Worm (Caenorhabditis elegans) whole organism, young adult: Measurements from ENCODE around the gene spin-1.

Experiments
- B0019.2 ChIP-seq: fragments of 200-800 bp; sonication (Bioruptor generic); conservative IDR thresholded peaks from 2 replicates; pipeline ENCODE4 v1.3.6; 2022; ENCODE audit warnings: missing genetic modification reagents, missing genetic modification characterization, missing compliant biosample characterization
- B0035.1 ChIP-seq: sonication (generic microtip); optimal IDR thresholded peaks from 2 replicates; lab custom pipeline; 2016; ENCODE audit warnings: missing genetic modification characterization, mild to moderate bottlenecking, missing compliant biosample characterization, missing genotype, missing genetic modification reagents
- B0336.3 ChIP-seq: fragments of 200-800 bp; sonication (Bioruptor generic); IDR thresholded peaks from 2 replicates; pipeline ENCODE4 v1.3.6; 2022; ENCODE audit warnings: missing genetic modification characterization, missing compliant biosample characterization
- C06A6.2 ChIP-seq: fragments of 200-800 bp; sonication (Bioruptor generic); conservative IDR thresholded peaks from 2 replicates; pipeline ENCODE4 v1.3.6; 2022; ENCODE audit warnings: missing genetic modification characterization, missing compliant biosample characterization
- D2030.7 ChIP-seq: fragments of 200-800 bp; sonication (Bioruptor generic); IDR thresholded peaks from 2 replicates; pipeline ENCODE4 v1.3.6; 2022; ENCODE audit warnings: missing genetic modification reagents, missing genetic modification characterization, missing compliant biosample characterization
- F37B4.10 ChIP-seq: fragments of 200-800 bp; sonication (Bioruptor generic); IDR thresholded peaks from 2 replicates; pipeline ENCODE4 v1.3.6; 2022; ENCODE audit warnings: missing genetic modification characterization, missing compliant biosample characterization
- T07F8.4 ChIP-seq: sonication (generic microtip); optimal IDR thresholded peaks from 2 replicates; lab custom pipeline; 2016; ENCODE audit warnings: mild to moderate bottlenecking, missing genetic modification characterization, moderate library complexity, missing compliant biosample characterization
- Y53F4B.3 ChIP-seq: fragments of 200-800 bp; sonication (Bioruptor generic); IDR thresholded peaks from 2 replicates; pipeline ENCODE4 v1.3.6; 2022; ENCODE audit warnings: missing genetic modification reagents, missing genetic modification characterization, missing compliant biosample characterization
- ama-1 ChIP-seq, 3 experiments: fragments of 150-350 bp in 1 of 3; sonication (generic microtip) in 2 of 3; optimal IDR thresholded peaks; 2 replicates each; lab custom pipeline; 2014 to 2018; ENCODE audit warnings: missing biosample characterization in 2 of 3, missing genetic modification characterization in 2 of 3, missing genetic modification reagents in 2 of 3
- aptf-2 ChIP-seq: fragments of 200-800 bp; sonication (Bioruptor generic); conservative IDR thresholded peaks from 2 replicates; pipeline ENCODE4 v1.3.6; 2022; ENCODE audit warnings: missing genetic modification reagents, missing genetic modification characterization, missing compliant biosample characterization
- atf-7 ChIP-seq: sonication (generic microtip); optimal IDR thresholded peaks from 2 replicates; lab custom pipeline; 2017; ENCODE audit warnings: mild to moderate bottlenecking, missing genetic modification characterization, missing compliant biosample characterization
- cebp-1 ChIP-seq, 2 experiments: fragments of 200-800 bp in 1 of 2; sonication (Bioruptor generic) in 1 of 2; sonication (generic microtip) in 1 of 2; IDR thresholded peaks in 1 of 2; optimal IDR thresholded peaks in 1 of 2; 2 replicates each; pipeline versions ENCODE4 v1.3.6 to Lab custom; 2017 to 2022; ENCODE audit warnings: missing compliant biosample characterization in 2 of 2, missing genetic modification characterization in 2 of 2, mild to moderate bottlenecking in 1 of 2, missing genetic modification reagents in 1 of 2, moderate library complexity in 1 of 2
- cebp-2 ChIP-seq: fragments of 200-800 bp; sonication (Bioruptor generic); IDR thresholded peaks from 2 replicates; pipeline ENCODE4 v1.3.6; 2022; ENCODE audit warnings: missing genetic modification characterization, missing compliant biosample characterization
- ceh-100 ChIP-seq: fragments of 200-800 bp; sonication (Bioruptor generic); IDR thresholded peaks from 2 replicates; pipeline ENCODE4 v1.3.6; 2022; ENCODE audit warnings: missing genetic modification reagents, missing genetic modification characterization, missing compliant biosample characterization
- ceh-27 ChIP-seq: fragments of 200-800 bp; sonication (Bioruptor generic); optimal IDR thresholded peaks from 2 replicates; lab custom pipeline; 2018; ENCODE audit warnings: mild to moderate bottlenecking, missing genetic modification characterization, moderate library complexity, missing compliant biosample characterization
- chd-7 ChIP-seq: sonication (generic microtip); optimal IDR thresholded peaks from 2 replicates; lab custom pipeline; 2016; ENCODE audit warnings: mild to moderate bottlenecking, missing genetic modification characterization, moderate library complexity, missing compliant biosample characterization
- die-1 ChIP-seq: sonication (generic microtip); optimal IDR thresholded peaks from 2 replicates; lab custom pipeline; 2016; ENCODE audit warnings: missing genotype, mild to moderate bottlenecking, missing genetic modification characterization, missing compliant biosample characterization
- dox-1 ChIP-seq: fragments of 200-800 bp; sonication (Bioruptor generic); IDR thresholded peaks from 2 replicates; pipeline ENCODE4 v1.3.6; 2022; ENCODE audit warnings: missing genetic modification reagents, missing genetic modification characterization, missing compliant biosample characterization
- efl-1 ChIP-seq: fragments of 150-350 bp; optimal IDR thresholded peaks from 2 replicates; lab custom pipeline; 2014; ENCODE audit warnings: missing biosample characterization, missing genetic modification reagents, missing genetic modification characterization
- egrh-3 ChIP-seq: fragments of 200-800 bp; sonication (Bioruptor generic); IDR thresholded peaks from 2 replicates; pipeline ENCODE4 v1.3.6; 2022; ENCODE audit warnings: missing genetic modification reagents, missing genetic modification characterization, missing compliant biosample characterization
- fkh-3 ChIP-seq: sonication (generic microtip); optimal IDR thresholded peaks from 2 replicates; lab custom pipeline; 2016; ENCODE audit warnings: mild to moderate bottlenecking, missing genetic modification characterization, missing compliant biosample characterization
- hmg-1.2 ChIP-seq: fragments of 200-800 bp; sonication (Bioruptor generic); IDR thresholded peaks from 2 replicates; pipeline ENCODE4 v1.3.6; 2022; ENCODE audit warnings: missing genetic modification reagents, missing genetic modification characterization, missing compliant biosample characterization
- lag-1 ChIP-seq: fragments of 200-800 bp; sonication (Bioruptor generic); IDR thresholded peaks from 2 replicates; pipeline ENCODE4 v1.3.6; 2022; ENCODE audit warnings: missing genetic modification reagents, missing genetic modification characterization, missing compliant biosample characterization
- let-526 ChIP-seq: fragments of 200-800 bp; sonication (Bioruptor generic); IDR thresholded peaks from 2 replicates; pipeline ENCODE4 v1.3.6; 2022; ENCODE audit warnings: missing genetic modification reagents, missing genetic modification characterization, missing compliant biosample characterization
- let-607 ChIP-seq, 2 experiments: fragments of 200-800 bp in 1 of 2; sonication (Bioruptor generic) in 1 of 2; sonication (generic microtip) in 1 of 2; optimal IDR thresholded peaks; 2 replicates each; lab custom pipeline; 2016 to 2018; ENCODE audit warnings: mild to moderate bottlenecking in 2 of 2, missing compliant biosample characterization in 2 of 2, missing genetic modification characterization in 2 of 2, moderate library complexity in 2 of 2, missing genotype in 1 of 2
- mel-28 ChIP-seq: sonication (generic microtip); optimal IDR thresholded peaks from 2 replicates; lab custom pipeline; 2016; ENCODE audit warnings: borderline replicate concordance, mild to moderate bottlenecking, missing genetic modification characterization, missing compliant biosample characterization
- nhr-179 ChIP-seq: sonication (generic microtip); optimal IDR thresholded peaks from 2 replicates; lab custom pipeline; 2016; ENCODE audit warnings: mild to moderate bottlenecking, missing genetic modification characterization, missing compliant biosample characterization
- nhr-80 ChIP-seq: sonication (generic microtip); optimal IDR thresholded peaks from 2 replicates; lab custom pipeline; 2016; ENCODE audit warnings: missing genetic modification characterization, missing compliant biosample characterization
- pha-4 ChIP-seq: fragments of 150-350 bp; sonication (generic microtip); optimal IDR thresholded peaks from 2 replicates; lab custom pipeline; 2014; ENCODE audit warnings: missing biosample characterization, missing genetic modification reagents, missing genetic modification characterization
- repo-1 ChIP-seq: sonication (generic microtip); optimal IDR thresholded peaks from 2 replicates; lab custom pipeline; 2017; ENCODE audit warnings: mild to moderate bottlenecking, missing genetic modification characterization, missing compliant biosample characterization
- rpc-1 ChIP-seq, 2 experiments: fragments of 150-350 bp in 1 of 2; sonication (generic microtip) in 1 of 2; optimal IDR thresholded peaks; 2 replicates each; lab custom pipeline; 2014 to 2018; ENCODE audit warnings: missing biosample characterization in 1 of 2, missing genetic modification characterization in 1 of 2, missing genetic modification reagents in 1 of 2, missing genotype in 1 of 2
- snpc-1.1 ChIP-seq: sonication (generic microtip); optimal IDR thresholded peaks from 2 replicates; lab custom pipeline; 2017; ENCODE audit warnings: missing genetic modification characterization, mild to moderate bottlenecking, missing compliant biosample characterization, antibody characterized with exemption, moderate library complexity, missing genotype, missing genetic modification reagents; ENCODE audit not compliant: insufficient read depth
- tlf-1 ChIP-seq: fragments of 200-800 bp; sonication (Bioruptor generic); optimal IDR thresholded peaks from 2 replicates; lab custom pipeline; 2018; ENCODE audit warnings: mild to moderate bottlenecking, missing genetic modification characterization, missing compliant biosample characterization
- unc-130 ChIP-seq: sonication (generic microtip); optimal IDR thresholded peaks from 2 replicates; lab custom pipeline; 2016; ENCODE audit warnings: missing genetic modification reagents, missing genetic modification characterization, missing compliant biosample characterization
- unc-62 ChIP-seq: fragments of 150-350 bp; optimal IDR thresholded peaks from 2 replicates; lab custom pipeline; 2014; ENCODE audit warnings: missing biosample characterization, missing genetic modification reagents, missing genetic modification characterization
- xnd-1 ChIP-seq: sonication (generic microtip); optimal IDR thresholded peaks from 2 replicates; lab custom pipeline; 2016; ENCODE audit warnings: missing genotype, missing genetic modification reagents, missing genetic modification characterization, missing compliant biosample characterization
- ztf-25 ChIP-seq: fragments of 200-800 bp; sonication (Bioruptor generic); IDR thresholded peaks from 2 replicates; pipeline ENCODE4 v1.3.6; 2022; ENCODE audit warnings: missing genetic modification reagents, missing genetic modification characterization, missing compliant biosample characterization

spin-1 gene

ce11 chrV:12150607-12151006 is 35.8 kb downstream of the spin-1 start, which contains the start of gene che-11:
che-11 (minus strand) TSS chrV:12150707.
- TF ChIP-seq atf-7 (no peak), nhr-179 (tag; lab: Kevin White, UChicago) (no peak), tlf-1 (no peak), unc-62 (GFP tag; lab: Kevin White, UChicago) (no peak), unc-130 (GFP tag; lab: Kevin White, UChicago) (no peak), C06A6.2 (GFP tag; lab: Robert Waterston, UW) (no peak), ceh-27 (no peak), lag-1 (GFP tag; lab: Robert Waterston, UW) (no peak), aptf-2 (no peak), F37B4.10 (GFP tag; lab: Robert Waterston, UW) (no peak), xnd-1 (tag; lab: Kevin White, UChicago) (no peak), nhr-80 (tag; lab: Kevin White, UChicago) (no peak), let-607 (tag; optimal IDR thresholded peaks at IDR 0.05; lab: Kevin White, UChicago) (no peak), Y53F4B.3 (GFP tag; lab: Robert Waterston, UW) (no peak), efl-1 (no peak), ceh-100 (GFP tag; lab: Robert Waterston, UW) (no peak), ama-1 (optimal IDR thresholded peaks at IDR 0.05; lab: Kevin White, UChicago) (no peak), ama-1 (GFP tag; optimal IDR thresholded peaks at IDR 0.05; lab: Kevin White, UChicago) (no peak), egrh-3 (GFP tag; lab: Robert Waterston, UW) (no peak), pha-4 (tag; lab: Kevin White, UChicago) (no peak)

ce11 chrV:12152857-12153256 is 38.1 kb downstream of the spin-1 start, which contains the start of gene C27A7.8:
C27A7.8 (plus strand) TSS chrV:12153157.
- TF ChIP-seq Y53F4B.3 (GFP tag; lab: Robert Waterston, UW): no peak
- TF ChIP-seq dox-1: no peak
- no peak for TF ChIP-seq die-1
- TF ChIP-seq cebp-1 (GFP tag; IDR thresholded peaks at IDR 0.05; lab: Robert Waterston, UW): no peak
- no peak for TF ChIP-seq cebp-1 (tag; optimal IDR thresholded peaks at IDR 0.05; lab: Kevin White, UChicago)
- no peak for TF ChIP-seq ztf-25
- no peak for TF ChIP-seq D2030.7 (GFP tag; lab: Robert Waterston, UW)
- no peak for TF ChIP-seq T07F8.4
- TF ChIP-seq let-526: no peak
- no peak for TF ChIP-seq repo-1
- no peak for TF ChIP-seq lag-1 (GFP tag; lab: Robert Waterston, UW)
- no peak for TF ChIP-seq fkh-3
- no peak for TF ChIP-seq B0336.3 (GFP tag; lab: Robert Waterston, UW)
- TF ChIP-seq B0035.1 (tag; lab: Kevin White, UChicago): no peak
- TF ChIP-seq cebp-2 (GFP tag; lab: Robert Waterston, UW): no peak
- TF ChIP-seq snpc-1.1: no peak
- no peak for TF ChIP-seq hmg-1.2
- TF ChIP-seq, all 124 proteins: peak for 0

- TF ChIP-seq chd-7 (tag; lab: Kevin White, UChicago): no peak
- no peak for TF ChIP-seq mel-28
- TF ChIP-seq B0019.2: no peak
- no peak for TF ChIP-seq rpc-1 (optimal IDR thresholded peaks at IDR 0.05; lab: Kevin White, UChicago)
- no peak for TF ChIP-seq rpc-1 (tag; optimal IDR thresholded peaks at IDR 0.05; lab: Kevin White, UChicago)
These were observed 39.0 kb downstream of the spin-1 start for ce11 chrV:12153784-12154183.
